Worm (Caenorhabditis elegans) whole organism, mixed stage, embryonic: ENCODE data around the gene dnc-1.

Source experiments
- bed-3 ChIP-seq: fragments of 200-800 bp; sonication (Bioruptor generic); optimal IDR thresholded peaks from 3 replicates; lab custom pipeline; 2018; ENCODE audit warnings: mild to moderate bottlenecking, missing genetic modification characterization, moderate library complexity, missing compliant biosample characterization
- blmp-1 ChIP-seq: fragments of 150-350 bp; optimal IDR thresholded peaks from 2 replicates; lab custom pipeline; 2014; ENCODE audit warnings: missing biosample characterization, missing genetic modification characterization
- drap-1 ChIP-seq: fragments of 200-800 bp; sonication (Bioruptor generic); optimal IDR thresholded peaks from 3 replicates; lab custom pipeline; 2018; ENCODE audit warnings: mild to moderate bottlenecking, missing genetic modification characterization, missing compliant biosample characterization
- elt-1 ChIP-seq: sonication (generic microtip); optimal IDR thresholded peaks from 2 replicates; lab custom pipeline; 2017; ENCODE audit warnings: missing genetic modification characterization, mild to moderate bottlenecking, missing compliant biosample characterization, antibody characterized with exemption, moderate library complexity, borderline replicate concordance; ENCODE audit not compliant: insufficient read depth
- elt-3 ChIP-seq: fragments of 150-350 bp; optimal IDR thresholded peaks from 2 replicates; lab custom pipeline; 2014; ENCODE audit warnings: missing biosample characterization, missing genetic modification characterization
- mls-2 ChIP-seq: sonication (generic microtip); optimal IDR thresholded peaks from 2 replicates; lab custom pipeline; 2016; ENCODE audit warnings: mild to moderate bottlenecking, missing genetic modification characterization, moderate library complexity, missing compliant biosample characterization
- nhr-2 ChIP-seq: fragments of 150-350 bp; optimal IDR thresholded peaks from 2 replicates; lab custom pipeline; 2014; ENCODE audit warnings: missing biosample characterization, missing genetic modification characterization
- nhr-28 ChIP-seq: fragments of 150-350 bp; optimal IDR thresholded peaks from 2 replicates; lab custom pipeline; 2014; ENCODE audit warnings: missing biosample characterization, missing genetic modification characterization
- nhr-76 ChIP-seq: sonication (generic microtip); optimal IDR thresholded peaks from 2 replicates; lab custom pipeline; 2017; ENCODE audit warnings: missing biosample characterization, missing genetic modification characterization
- pha-4 ChIP-seq: fragments of 150-350 bp; optimal IDR thresholded peaks from 2 replicates; lab custom pipeline; 2018; ENCODE audit warnings: missing biosample characterization, missing genetic modification reagents, missing genetic modification characterization
- sptf-1 ChIP-seq: sonication (generic microtip); optimal IDR thresholded peaks from 2 replicates; lab custom pipeline; 2017; ENCODE audit warnings: mild to moderate bottlenecking, missing genetic modification characterization, moderate library complexity, missing compliant biosample characterization
- tbx-8 ChIP-seq: fragments of 200-800 bp; sonication (Bioruptor generic); optimal IDR thresholded peaks from 2 replicates; lab custom pipeline; 2018; ENCODE audit warnings: mild to moderate bottlenecking, missing genetic modification characterization, moderate library complexity, missing compliant biosample characterization
- unc-120 ChIP-seq: sonication (generic microtip); optimal IDR thresholded peaks from 2 replicates; lab custom pipeline; 2017; ENCODE audit warnings: missing genetic modification characterization, missing compliant biosample characterization; ENCODE audit not compliant: poor library complexity, severe bottlenecking
- unc-62 ChIP-seq: fragments of 150-350 bp; optimal IDR thresholded peaks from 2 replicates; lab custom pipeline; 2014; ENCODE audit warnings: missing biosample characterization, missing genetic modification reagents, missing genetic modification characterization
- zip-8 ChIP-seq: fragments of 150-350 bp; optimal IDR thresholded peaks from 2 replicates; lab custom pipeline; 2014; ENCODE audit warnings: missing biosample characterization, missing genetic modification characterization
- ztf-11 ChIP-seq: fragments of 150-350 bp; optimal IDR thresholded peaks from 2 replicates; lab custom pipeline; 2014; ENCODE audit warnings: missing biosample characterization, missing genetic modification characterization

The dnc-1 gene

ce11 chrIV:10881230-10881629 is 51.8 kb downstream of the dnc-1 start, which contains the start of gene F13E9.13:
F13E9.13 (plus strand) TSS chrIV:10881546.
- TF ChIP-seq elt-1 (peak; percentile 88), zip-8 (no peak), unc-62 (GFP tag; lab: Kevin White, UChicago) (no peak)

ce11 chrIV:10880264-10880663 is 52.7 kb downstream of the dnc-1 start, which contains the start of gene fipr-15:
fipr-15 (plus strand) TSS chrIV:10880564.
- TF ChIP-seq mls-2 (tag; lab: Kevin White, UChicago) (no peak), elt-3 (no peak)

ce11 chrIV:10879542-10879941 is 53.5 kb downstream of the dnc-1 start, which contains the start of gene sdz-13:
sdz-13 (minus strand) TSS chrIV:10879642.
- no peak for TF ChIP-seq mls-2 (tag; lab: Kevin White, UChicago)
- no peak for TF ChIP-seq sptf-1
- TF ChIP-seq nhr-2 (tag; lab: Kevin White, UChicago), result no peak
- no peak for TF ChIP-seq ztf-11 (tag; lab: Kevin White, UChicago)
- no peak for TF ChIP-seq nhr-28 (tag; lab: Kevin White, UChicago)

- TF ChIP-seq drap-1 (GFP tag; lab: Kevin White, UChicago), result no peak
- no peak for TF ChIP-seq bed-3 (GFP tag; lab: Kevin White, UChicago)
- TF ChIP-seq sptf-1, result no peak
- TF ChIP-seq nhr-2 (tag; lab: Kevin White, UChicago), result no peak
- TF ChIP-seq pha-4 (tag; lab: Kevin White, UChicago), result no peak
- TF ChIP-seq unc-62 (GFP tag; lab: Kevin White, UChicago), result no peak
- no peak for TF ChIP-seq blmp-1 (tag; lab: Kevin White, UChicago)
- TF ChIP-seq unc-120, result no peak
- no peak for TF ChIP-seq tbx-8 (GFP tag; lab: Kevin White, UChicago)
- TF ChIP-seq nhr-76 (tag; lab: Kevin White, UChicago), result no peak
These were observed 56.2 kb downstream of the dnc-1 start, which contains the start of gene fipr-14 for ce11 chrIV:10876844-10877243. fipr-14 (plus strand) TSS chrIV:10877144.
